Worm (Caenorhabditis elegans): ENCODE results near the gene srj-27.

srj-27 gene

ce11 chrV:15094749-15095148 is 32.6 kb downstream of the srj-27 start, which contains the start of gene srx-78:
Gene srx-78 (plus strand): TSS chrV:15095049.
- TF ChIP-seq alr-1 (tag; optimal IDR thresholded peaks at IDR 0.05) (no peak), elt-1 (tag; optimal IDR thresholded peaks at IDR 0.05) (no peak), nhr-23 (tag; optimal IDR thresholded peaks at IDR 0.05) (no peak), sem-4 (tag; optimal IDR thresholded peaks at IDR 0.05) (no peak), mab-5 (tag; optimal IDR thresholded peaks at IDR 0.05) (no peak), unc-39 (tag; optimal IDR thresholded peaks at IDR 0.05) (no peak), ceh-16 (tag; optimal IDR thresholded peaks at IDR 0.05) (no peak), sma-9 (GFP tag; optimal IDR thresholded peaks at IDR 0.05) (no peak), sma-9 (tag; optimal IDR thresholded peaks at IDR 0.05) (no peak), unc-62 (GFP tag; optimal IDR thresholded peaks at IDR 0.05) (no peak), ama-1 (optimal IDR thresholded peaks at IDR 0.05) (no peak), ZK546.5 (tag; optimal IDR thresholded peaks at IDR 0.05) (no peak), blmp-1 (tag; optimal IDR thresholded peaks at IDR 0.05; ENCODE audit: insufficient read depth) (no peak), crh-2 (tag; optimal IDR thresholded peaks at IDR 0.05) (no peak), unc-55 (GFP tag; optimal IDR thresholded peaks at IDR 0.05) (no peak), nhr-12 (tag; optimal IDR thresholded peaks at IDR 0.05) (no peak)

- TF ChIP-seq lsy-2 (tag; optimal IDR thresholded peaks at IDR 0.05): no peak
- no peak for TF ChIP-seq nhr-6 (tag; optimal IDR thresholded peaks at IDR 0.05)
- TF ChIP-seq Y55F3AM.14 (GFP tag; optimal IDR thresholded peaks at IDR 0.05): no peak
- TF ChIP-seq unc-62 (GFP tag; optimal IDR thresholded peaks at IDR 0.05): no peak
- no peak for TF ChIP-seq egl-27 (tag; optimal IDR thresholded peaks at IDR 0.05)
- no peak for TF ChIP-seq elt-1 (tag; optimal IDR thresholded peaks at IDR 0.05)
- TF ChIP-seq aly-2 (tag; optimal IDR thresholded peaks at IDR 0.05): no peak
- no peak for TF ChIP-seq R02D3.7 (tag; optimal IDR thresholded peaks at IDR 0.05)
- no peak for TF ChIP-seq nhr-23 (tag; optimal IDR thresholded peaks at IDR 0.05)
- TF ChIP-seq peb-1 (tag; optimal IDR thresholded peaks at IDR 0.05): no peak
These were observed 34.6 kb downstream of the srj-27 start, which contains the start of gene txt-12 for ce11 chrV:15092666-15093065. Gene txt-12 (plus strand): TSS chrV:15092966.

ce11 chrV:15090457-15090856 is 36.9 kb downstream of the srj-27 start, which contains the start of gene C01G10.17:
Gene C01G10.17 (plus strand): TSS chrV:15090757.
- TF ChIP-seq peb-1 (tag; optimal IDR thresholded peaks at IDR 0.05): no peak
- no peak for TF ChIP-seq alr-1 (tag; optimal IDR thresholded peaks at IDR 0.05)
- no peak for TF ChIP-seq unc-62 (GFP tag; optimal IDR thresholded peaks at IDR 0.05)
- no peak for TF ChIP-seq dmd-4 (tag; optimal IDR thresholded peaks at IDR 0.05)
- no peak for TF ChIP-seq zag-1 (tag; optimal IDR thresholded peaks at IDR 0.05)
- TF ChIP-seq nhr-77 (tag; optimal IDR thresholded peaks at IDR 0.05): no peak
- no peak for TF ChIP-seq egl-27 (tag; optimal IDR thresholded peaks at IDR 0.05)
- no peak for TF ChIP-seq nhr-129 (tag; optimal IDR thresholded peaks at IDR 0.05)
- no peak for TF ChIP-seq elt-1 (tag; optimal IDR thresholded peaks at IDR 0.05)
- TF ChIP-seq nhr-12 (tag; optimal IDR thresholded peaks at IDR 0.05): no peak
- TF ChIP-seq nhr-25 (tag; optimal IDR thresholded peaks at IDR 0.05): no peak
- TF ChIP-seq nhr-11 (tag; optimal IDR thresholded peaks at IDR 0.05): no peak
- TF ChIP-seq ZK546.5 (tag; optimal IDR thresholded peaks at IDR 0.05): no peak
- no peak for TF ChIP-seq snpc-4 (tag; optimal IDR thresholded peaks at IDR 0.05)
- no peak for TF ChIP-seq skn-1 (tag; optimal IDR thresholded peaks at IDR 0.05)
- TF ChIP-seq lin-11 (tag; optimal IDR thresholded peaks at IDR 0.05): no peak
- no peak for TF ChIP-seq lin-13 (GFP tag; optimal IDR thresholded peaks at IDR 0.05)
- TF ChIP-seq gmeb-1 (tag; optimal IDR thresholded peaks at IDR 0.05): no peak
- no peak for TF ChIP-seq ztf-4 (tag; optimal IDR thresholded peaks at IDR 0.05)
- no peak for TF ChIP-seq fos-1 (tag; optimal IDR thresholded peaks at IDR 0.05)

DNA sequence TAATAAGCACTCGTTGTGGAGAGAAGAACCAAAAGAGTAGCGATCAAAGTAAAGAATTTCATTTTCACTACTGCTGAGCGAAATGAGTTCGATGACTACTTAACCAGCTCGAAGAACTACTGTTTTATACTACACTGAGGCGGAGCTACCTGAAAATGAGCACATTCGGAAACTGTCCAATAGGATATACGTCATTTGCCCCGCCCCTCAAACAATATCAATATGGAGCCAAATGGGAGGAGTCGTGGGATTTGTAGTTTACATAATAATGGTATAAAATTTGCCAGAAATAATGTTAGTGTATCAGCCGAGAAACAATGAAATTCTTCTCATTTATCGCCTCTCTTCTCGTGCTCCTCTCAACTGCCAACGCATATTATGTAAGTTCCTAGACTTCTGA is 37.9 kb downstream of the srj-27 start, which contains the start of the genes C01G10.5 and C01G10.4:
TSS of gene C01G10.5 (minus strand) at position 101 of the 400 bp plus-strand sequence.
TSS of gene C01G10.4 (plus strand) at position 303 of the 400 bp plus-strand sequence.
- no peak for TF ChIP-seq alr-1 (tag; optimal IDR thresholded peaks at IDR 0.05)

DNA sequence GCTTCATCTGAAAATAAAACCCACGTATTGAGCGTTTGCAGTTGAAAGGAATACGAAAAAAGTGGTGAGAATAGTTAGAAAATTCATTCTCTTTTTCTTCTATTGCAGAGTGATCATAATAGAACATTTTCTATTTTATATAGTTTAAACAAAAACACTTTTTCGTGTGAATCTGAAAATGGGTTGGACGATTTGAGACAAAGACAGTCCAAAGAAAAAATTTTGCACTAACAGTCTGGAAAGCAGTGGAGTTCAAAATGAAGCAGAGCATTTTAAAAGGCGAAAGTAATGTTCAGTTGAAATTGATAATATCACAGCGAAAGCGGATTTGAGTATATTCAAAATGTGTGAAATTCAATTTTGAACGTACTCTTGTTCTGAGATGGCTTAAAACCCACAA is 38.7 kb downstream of the srj-27 start, which contains the start of gene C01G10.18:
TSS of gene C01G10.18 (minus strand) at position 101 of the 400 bp plus-strand sequence.
- no peak for TF ChIP-seq egl-27 (tag; optimal IDR thresholded peaks at IDR 0.05)
- no peak for TF ChIP-seq skn-1 (tag; optimal IDR thresholded peaks at IDR 0.05)
- no peak for TF ChIP-seq ama-1 (optimal IDR thresholded peaks at IDR 0.05)
- TF ChIP-seq ceh-16 (tag; optimal IDR thresholded peaks at IDR 0.05): no peak
- TF ChIP-seq mab-5 (tag; optimal IDR thresholded peaks at IDR 0.05): no peak
- no peak for TF ChIP-seq snpc-4 (tag; optimal IDR thresholded peaks at IDR 0.05)
- no peak for TF ChIP-seq ztf-11 (tag; optimal IDR thresholded peaks at IDR 0.05)
- no peak for TF ChIP-seq lin-11 (tag; optimal IDR thresholded peaks at IDR 0.05)
- TF ChIP-seq unc-62 (GFP tag; optimal IDR thresholded peaks at IDR 0.05): no peak
- TF ChIP-seq nhr-129 (tag; optimal IDR thresholded peaks at IDR 0.05): no peak
- TF ChIP-seq lin-39 (tag; optimal IDR thresholded peaks at IDR 0.05): no peak
- TF ChIP-seq sma-9 (GFP tag; optimal IDR thresholded peaks at IDR 0.05): no peak
- no peak for TF ChIP-seq sma-9 (tag; optimal IDR thresholded peaks at IDR 0.05)
- no peak for TF ChIP-seq alr-1 (tag; optimal IDR thresholded peaks at IDR 0.05)
- no peak for TF ChIP-seq nhr-11 (tag; optimal IDR thresholded peaks at IDR 0.05)
